Worm (Caenorhabditis elegans) whole organism, L2 larva: Measurements from ENCODE around the gene F41F3.9.

Experiments used
- alr-1 ChIP-seq: fragments of 150-350 bp; optimal IDR thresholded peaks from 2 replicates; lab custom pipeline; 2014; ENCODE audit warnings: missing biosample characterization, missing genetic modification characterization
- ceh-82 ChIP-seq: fragments of 150-350 bp; optimal IDR thresholded peaks from 2 replicates; lab custom pipeline; 2014; ENCODE audit warnings: missing biosample characterization, missing genetic modification characterization
- egl-27 ChIP-seq: sonication (generic microtip); optimal IDR thresholded peaks from 3 replicates; lab custom pipeline; 2017; ENCODE audit warnings: missing biosample characterization, missing genetic modification reagents, missing genetic modification characterization
- mab-5 ChIP-seq: fragments of 150-350 bp; optimal IDR thresholded peaks from 2 replicates; lab custom pipeline; 2014; ENCODE audit warnings: missing biosample characterization, missing genetic modification characterization
- mdl-1 ChIP-seq, 2 experiments: fragments of 150-350 bp in 1 of 2; sonication (generic microtip) in 1 of 2; optimal IDR thresholded peaks; 2 replicates each; lab custom pipeline; 2017; ENCODE audit warnings: missing biosample characterization in 2 of 2, missing genetic modification characterization in 2 of 2
- nhr-129 ChIP-seq: fragments of 150-350 bp; optimal IDR thresholded peaks from 2 replicates; lab custom pipeline; 2014; ENCODE audit warnings: missing biosample characterization, missing genetic modification characterization
- zag-1 ChIP-seq: fragments of 150-350 bp; optimal IDR thresholded peaks from 2 replicates; lab custom pipeline; 2014; ENCODE audit warnings: missing biosample characterization, missing genetic modification characterization
- ztf-11 ChIP-seq: sonication (generic microtip); optimal IDR thresholded peaks from 2 replicates; lab custom pipeline; 2017; ENCODE audit warnings: missing biosample characterization, missing genetic modification characterization

DNA sequence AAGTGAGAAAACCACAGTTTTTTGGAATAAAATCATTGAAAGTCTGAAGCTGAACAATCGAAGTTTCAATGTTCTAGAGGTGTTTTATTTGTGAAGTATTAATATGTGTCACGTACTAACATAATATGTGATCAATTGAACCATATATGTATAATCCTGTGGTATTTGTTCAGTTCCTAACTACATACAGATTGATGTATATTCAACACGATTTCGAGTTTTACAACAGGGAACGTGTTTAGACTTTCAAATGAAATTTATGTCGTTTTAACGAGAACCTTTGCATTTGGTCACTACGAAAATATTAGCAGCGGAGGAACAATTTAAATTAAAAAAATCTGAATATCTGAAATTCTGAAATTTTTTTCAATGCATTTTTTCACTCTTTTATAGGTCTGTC lies 19.2 kb downstream of the F41F3.9 start, which contains the start of gene K03B4.8:
- no peak for TF ChIP-seq ceh-82 (tag; lab: Kevin White, UChicago)
- no peak for TF ChIP-seq mdl-1 (tag; optimal IDR thresholded peaks at IDR 0.05; lab: Kevin White, UChicago)
- no peak for TF ChIP-seq ztf-11
- TF ChIP-seq egl-27 (tag; lab: Kevin White, UChicago), result no peak
- no peak for TF ChIP-seq nhr-129
- no peak for TF ChIP-seq alr-1 (tag; lab: Kevin White, UChicago)
- TF ChIP-seq mab-5 (tag; lab: Kevin White, UChicago), result no peak
- no peak for TF ChIP-seq zag-1 (tag; lab: Kevin White, UChicago)
